Fruit fly (Drosophila melanogaster) whole organism, embryonic: ENCODE results near the gene CG46439.

ENCODE experiments used
- Atf-2 ChIP-seq: fragments of 200-800 bp; sonication (Bioruptor generic); optimal IDR thresholded peaks from 2 replicates; lab custom pipeline; 2016; ENCODE audit warnings: missing biosample characterization, missing genetic modification characterization
- C15 ChIP-seq: fragments of 200-800 bp; sonication (Bioruptor generic); IDR thresholded peaks from 3 replicates; pipeline ENCODE4 v1.3.6; 2022; ENCODE audit warnings: missing biosample characterization, missing genetic modification characterization
- CG11093 ChIP-seq: fragments of 200-800 bp; sonication (Bioruptor generic); IDR thresholded peaks from 3 replicates; pipeline ENCODE4 v1.3.6; 2022; ENCODE audit warnings: missing biosample characterization, missing genetic modification characterization
- CG11247 ChIP-seq: fragments of 200-800 bp; sonication (Bioruptor generic); IDR thresholded peaks from 2 replicates; pipeline ENCODE4 v1.3.6; 2022; ENCODE audit warnings: missing biosample characterization, missing genetic modification characterization
- CG12236 ChIP-seq: fragments of 200-800 bp; sonication (Bioruptor generic); optimal IDR thresholded peaks from 2 replicates; lab custom pipeline; 2016; ENCODE audit warnings: missing biosample characterization, missing genetic modification characterization
- CG1233 ChIP-seq: fragments of 200-800 bp; sonication (Bioruptor generic); optimal IDR thresholded peaks from 4 replicates; lab custom pipeline; 2018; ENCODE audit warnings: missing biosample characterization, mild to moderate bottlenecking, missing genetic modification characterization
- CG12391 ChIP-seq: fragments of 200-800 bp; sonication (Bioruptor generic); optimal IDR thresholded peaks from 3 replicates; lab custom pipeline; 2018; ENCODE audit warnings: missing biosample characterization, mild to moderate bottlenecking, missing genetic modification characterization, moderate library complexity
- CG13123 ChIP-seq: fragments of 200-800 bp; sonication (Bioruptor generic); optimal IDR thresholded peaks from 2 replicates; lab custom pipeline; 2016; ENCODE audit warnings: missing biosample characterization, missing genetic modification characterization
- CG15514 ChIP-seq: fragments of 200-800 bp; sonication (Bioruptor generic); optimal IDR thresholded peaks from 3 replicates; lab custom pipeline; 2017; ENCODE audit warnings: missing biosample characterization, missing genetic modification characterization, mild to moderate bottlenecking, moderate library complexity, missing genetic modification reagents
- CG16863 ChIP-seq: fragments of 200-800 bp; sonication (Bioruptor generic); optimal IDR thresholded peaks from 3 replicates; lab custom pipeline; 2016; ENCODE audit warnings: missing biosample characterization, missing genetic modification characterization
- CG18476 ChIP-seq: fragments of 200-800 bp; sonication (Bioruptor generic); optimal IDR thresholded peaks from 2 replicates; lab custom pipeline; 2016; ENCODE audit warnings: missing biosample characterization, mild to moderate bottlenecking, missing genetic modification characterization
- CG2202 ChIP-seq: fragments of 200-800 bp; sonication (Bioruptor generic); optimal IDR thresholded peaks from 2 replicates; lab custom pipeline; 2018; ENCODE audit warnings: missing biosample characterization, mild to moderate bottlenecking, missing genetic modification characterization
- CG31388 ChIP-seq: fragments of 200-800 bp; sonication (Bioruptor generic); optimal IDR thresholded peaks from 2 replicates; lab custom pipeline; 2016; ENCODE audit warnings: missing biosample characterization, missing genetic modification characterization
- CG4360 ChIP-seq: fragments of 200-800 bp; sonication (Bioruptor generic); IDR thresholded peaks from 2 replicates; pipeline ENCODE4 v1.3.6; 2022; ENCODE audit warnings: missing biosample characterization, missing genetic modification characterization
- CG43689 ChIP-seq: fragments of 200-800 bp; sonication (Bioruptor generic); IDR thresholded peaks from 2 replicates; pipeline ENCODE4 v1.3.6; 2022; ENCODE audit warnings: missing biosample characterization, missing genetic modification characterization
- CG4854 ChIP-seq: fragments of 200-800 bp; sonication (Bioruptor generic); optimal IDR thresholded peaks from 2 replicates; lab custom pipeline; 2016; ENCODE audit warnings: missing biosample characterization, missing genetic modification characterization, inconsistent platforms
- CG6854 ChIP-seq: fragments of 200-800 bp; sonication (Bioruptor generic); optimal IDR thresholded peaks from 3 replicates; lab custom pipeline; 2017; ENCODE audit warnings: missing biosample characterization, mild to moderate bottlenecking, missing genetic modification characterization
- CG7786 ChIP-seq: fragments of 200-800 bp; sonication (Bioruptor generic); optimal IDR thresholded peaks from 2 replicates; lab custom pipeline; 2016; ENCODE audit warnings: missing biosample characterization, missing genetic modification characterization
- CG8089 ChIP-seq: fragments of 200-800 bp; sonication (Bioruptor generic); optimal IDR thresholded peaks from 3 replicates; lab custom pipeline; 2016; ENCODE audit warnings: missing biosample characterization, missing genetic modification characterization
- CG8388 ChIP-seq: fragments of 200-800 bp; sonication (Bioruptor generic); optimal IDR thresholded peaks from 2 replicates; lab custom pipeline; 2019; ENCODE audit warnings: missing biosample characterization, mild to moderate bottlenecking, missing genetic modification characterization, moderate library complexity
- CG9437 ChIP-seq: fragments of 200-800 bp; sonication (Bioruptor generic); optimal IDR thresholded peaks from 2 replicates; lab custom pipeline; 2018; ENCODE audit warnings: missing biosample characterization, mild to moderate bottlenecking, missing genetic modification characterization
- Dfd ChIP-seq, 2 experiments: fragments of >200 bp; optimal IDR thresholded peaks; 2 replicates each; lab custom pipeline; 2017; ENCODE audit warnings: missing biosample characterization in 2 of 2, missing genetic modification characterization in 2 of 2
- GATAe ChIP-seq: fragments of 200-800 bp; sonication (Bioruptor generic); conservative IDR thresholded peaks from 2 replicates; pipeline ENCODE4 v1.3.6; 2022; ENCODE audit warnings: missing biosample characterization, missing genetic modification characterization
- Hey ChIP-seq: fragments of 200-800 bp; sonication (Bioruptor generic); optimal IDR thresholded peaks from 3 replicates; lab custom pipeline; 2018; ENCODE audit warnings: missing biosample characterization, mild to moderate bottlenecking, missing genetic modification characterization
- MTF-1 ChIP-seq: fragments of 200-800 bp; sonication (Bioruptor generic); optimal IDR thresholded peaks from 2 replicates; lab custom pipeline; 2018; ENCODE audit warnings: missing biosample characterization, mild to moderate bottlenecking, missing genetic modification characterization, borderline replicate concordance
- Mrtf ChIP-seq: fragments of 200-800 bp; sonication (Bioruptor generic); IDR thresholded peaks from 3 replicates; pipeline ENCODE4 v1.3.6; 2022; ENCODE audit warnings: missing biosample characterization, missing genetic modification characterization
- NC2β ChIP-seq: fragments of 200-800 bp; sonication (Bioruptor generic); optimal IDR thresholded peaks from 2 replicates; lab custom pipeline; 2016; ENCODE audit warnings: missing biosample characterization, missing genetic modification characterization
- Nf-YA ChIP-seq: fragments of 200-800 bp; sonication (Bioruptor generic); IDR thresholded peaks from 2 replicates; pipeline ENCODE4 v1.3.6; 2022; ENCODE audit warnings: missing biosample characterization, missing genetic modification characterization
- Opbp ChIP-seq: fragments of 200-800 bp; sonication (Bioruptor generic); IDR thresholded peaks from 3 replicates; pipeline ENCODE4 v1.3.6; 2022; ENCODE audit warnings: missing biosample characterization, missing genetic modification characterization; ENCODE audit not compliant: partially characterized antibody
- Optix ChIP-seq: fragments of 200-800 bp; sonication (Bioruptor generic); IDR thresholded peaks from 3 replicates; pipeline ENCODE4 v1.3.6; 2022; ENCODE audit warnings: missing biosample characterization, missing genetic modification characterization
- Sin3A ChIP-seq: fragments of >200 bp; optimal IDR thresholded peaks from 2 replicates; lab custom pipeline; 2018
- Xrp1 ChIP-seq: fragments of 200-800 bp; sonication (Bioruptor generic); IDR thresholded peaks from 2 replicates; pipeline ENCODE4 v1.3.6; 2022; ENCODE audit warnings: missing biosample characterization, missing genetic modification characterization
- caup ChIP-seq: fragments of 200-800 bp; sonication (Bioruptor generic); optimal IDR thresholded peaks from 3 replicates; lab custom pipeline; 2017; ENCODE audit warnings: missing biosample characterization, mild to moderate bottlenecking, missing genetic modification characterization, moderate library complexity; ENCODE audit not compliant: severe bottlenecking
- cg ChIP-seq: fragments of 200-800 bp; sonication (Bioruptor generic); optimal IDR thresholded peaks from 3 replicates; lab custom pipeline; 2019; ENCODE audit warnings: missing biosample characterization, mild to moderate bottlenecking, missing genetic modification characterization, moderate library complexity
- da ChIP-seq: fragments of 200-800 bp; sonication (Bioruptor generic); optimal IDR thresholded peaks from 2 replicates; lab custom pipeline; 2016; ENCODE audit warnings: missing biosample characterization, missing genetic modification characterization
- dmrt99B ChIP-seq: fragments of 200-800 bp; sonication (Bioruptor generic); optimal IDR thresholded peaks from 2 replicates; lab custom pipeline; 2018; ENCODE audit warnings: missing biosample characterization, mild to moderate bottlenecking, missing genetic modification characterization, moderate library complexity
- ftz-f1 ChIP-seq: fragments of 200-800 bp; sonication (Bioruptor generic); optimal IDR thresholded peaks from 2 replicates; lab custom pipeline; 2016; ENCODE audit warnings: missing biosample characterization, missing genetic modification characterization
- gfzf ChIP-seq: fragments of 200-800 bp; sonication (Bioruptor generic); optimal IDR thresholded peaks from 2 replicates; lab custom pipeline; 2016; ENCODE audit warnings: missing biosample characterization, mild to moderate bottlenecking, missing genetic modification characterization, moderate library complexity
- gsb ChIP-seq: fragments of 200-800 bp; sonication (Bioruptor generic); IDR thresholded peaks from 2 replicates; pipeline ENCODE4 v1.3.6; 2022; ENCODE audit warnings: missing biosample characterization, missing genetic modification characterization
- her ChIP-seq: fragments of 200-800 bp; sonication (Bioruptor generic); optimal IDR thresholded peaks from 2 replicates; lab custom pipeline; 2016; ENCODE audit warnings: missing biosample characterization, missing genetic modification characterization
- ken ChIP-seq: fragments of 200-800 bp; sonication (Bioruptor generic); IDR thresholded peaks from 3 replicates; pipeline ENCODE4 v1.3.6; 2022; ENCODE audit warnings: missing biosample characterization, missing genetic modification characterization
- lov ChIP-seq, 2 experiments: fragments of 200-800 bp in 1 of 2; fragments of >200 bp in 1 of 2; sonication (Bioruptor generic) in 1 of 2; IDR thresholded peaks in 1 of 2; optimal IDR thresholded peaks in 1 of 2; 2 replicates in 1 of 2; 3 replicates in 1 of 2; pipeline versions ENCODE4 v1.3.6 to Lab custom; 2017 to 2022; ENCODE audit warnings: missing biosample characterization in 1 of 2, missing genetic modification characterization in 1 of 2
- nom ChIP-seq: fragments of 200-800 bp; sonication (Bioruptor generic); optimal IDR thresholded peaks from 2 replicates; lab custom pipeline; 2017; ENCODE audit warnings: missing biosample characterization, missing genetic modification characterization, mild to moderate bottlenecking, moderate library complexity, missing genetic modification reagents
- peb ChIP-seq: fragments of 200-800 bp; sonication (Bioruptor generic); IDR thresholded peaks from 2 replicates; pipeline ENCODE4 v1.3.6; 2022; ENCODE audit warnings: missing biosample characterization, missing genetic modification characterization
- pros ChIP-seq: fragments of 200-800 bp; sonication (Bioruptor generic); optimal IDR thresholded peaks from 3 replicates; lab custom pipeline; 2019; ENCODE audit warnings: missing biosample characterization, mild to moderate bottlenecking, missing genetic modification characterization, moderate library complexity
- salm ChIP-seq: fragments of 200-800 bp; sonication (Bioruptor generic); optimal IDR thresholded peaks from 2 replicates; lab custom pipeline; 2018; ENCODE audit warnings: missing biosample characterization, mild to moderate bottlenecking, missing genetic modification characterization
- sima ChIP-seq: fragments of 200-800 bp; sonication (Bioruptor generic); optimal IDR thresholded peaks from 2 replicates; lab custom pipeline; 2016; ENCODE audit warnings: missing biosample characterization, missing genetic modification characterization
- tin ChIP-seq: fragments of 200-800 bp; sonication (Bioruptor generic); optimal IDR thresholded peaks from 3 replicates; lab custom pipeline; 2016; ENCODE audit warnings: missing biosample characterization, missing genetic modification characterization
- toy ChIP-seq: fragments of 200-800 bp; sonication (Bioruptor generic); IDR thresholded peaks from 2 replicates; pipeline ENCODE4 v1.3.6; 2022; ENCODE audit warnings: missing biosample characterization, missing genetic modification characterization

The CG46439 gene

dm6 chr3L:11118627-11119395, 22.8 kb upstream of the CG46439 start (continued):
- peak; percentile 71 for TF ChIP-seq CG6854 (GFP tag; lab: Kevin White, UChicago)
- no peak for TF ChIP-seq lov (optimal IDR thresholded peaks at IDR 0.05; lab: Kevin White, UChicago)
- TF ChIP-seq lov (GFP tag; IDR thresholded peaks at IDR 0.05; lab: Robert Waterston, UW), result peak; percentile 84; the same call in 2 of the 3 replicates
- peak; percentile 81 for TF ChIP-seq NC2β (GFP tag; lab: Kevin White, UChicago)
- TF ChIP-seq CG11093 (GFP tag; lab: Robert Waterston, UW), result no peak; the same call in 2 of the 3 replicates
- TF ChIP-seq Nf-YA, result peak; percentile 52; the same call in 1 of the 2 replicates
- no peak for TF ChIP-seq peb
- peak; percentile 55 for TF ChIP-seq Atf-2
- no peak for TF ChIP-seq ken (GFP tag; lab: Robert Waterston, UW)
- peak; percentile 20 for TF ChIP-seq CG8388 (GFP tag; lab: Kevin White, UChicago)
- no peak for TF ChIP-seq toy (GFP tag; lab: Robert Waterston, UW)
- TF ChIP-seq nom (GFP tag; lab: Kevin White, UChicago), result peak; percentile 73
- TF ChIP-seq Xrp1 (GFP tag; lab: Robert Waterston, UW), result peak; percentile 86
- peak; percentile 68 for TF ChIP-seq pros
- TF ChIP-seq sima (GFP tag; lab: Kevin White, UChicago), result no peak
- TF ChIP-seq Opbp (GFP tag; lab: Robert Waterston, UW), result 0 out of 3 replicates have a peak, but pooled peaks have one; percentile 26
- TF ChIP-seq cg, result peak; percentile 99
- TF ChIP-seq C15, result 0 out of 3 replicates have a peak, but pooled peaks have one; percentile 66
- peak; percentile 54 for TF ChIP-seq CG16863 (GFP tag; lab: Kevin White, UChicago)
- peak; percentile 5 for TF ChIP-seq CG31388 (GFP tag; lab: Kevin White, UChicago)
- TF ChIP-seq CG4360 (GFP tag; lab: Robert Waterston, UW), result peak; percentile 96
- peak; percentile 56 for TF ChIP-seq dmrt99B (tag; lab: Kevin White, UChicago)
- no peak for TF ChIP-seq Dfd (GFP tag; optimal IDR thresholded peaks at IDR 0.05; lab: Kevin White, UChicago)
- no peak for TF ChIP-seq Mrtf (GFP tag; lab: Robert Waterston, UW)
- TF ChIP-seq her (GFP tag; lab: Kevin White, UChicago), result peak; percentile 1
- peak; percentile 69 for TF ChIP-seq CG2202 (tag; lab: Kevin White, UChicago)
- TF ChIP-seq salm, result peak; percentile 37
- TF ChIP-seq CG13123, result peak; percentile 68
- TF ChIP-seq CG1233 (GFP tag; lab: Kevin White, UChicago), result peak; percentile 91
- peak; percentile 46 for TF ChIP-seq CG18476 (GFP tag; lab: Kevin White, UChicago)
- peak; percentile 74 for TF ChIP-seq CG8089
- TF ChIP-seq CG9437 (GFP tag; lab: Kevin White, UChicago), result no peak
- peak; percentile 83 for TF ChIP-seq CG12236 (GFP tag; lab: Kevin White, UChicago)
- peak; percentile 29 for TF ChIP-seq CG12391
- TF ChIP-seq GATAe, result no peak
- TF ChIP-seq Sin3A (lab: Kevin White, UChicago), result no peak
- TF ChIP-seq MTF-1 (GFP tag; lab: Kevin White, UChicago), result peak; percentile 86
- TF ChIP-seq CG43689 (GFP tag; lab: Robert Waterston, UW), result no peak
- peak; percentile 86 for TF ChIP-seq caup (GFP tag; lab: Kevin White, UChicago)
- peak; percentile 57; the same call in 1 of the 3 replicates for TF ChIP-seq Optix (GFP tag; lab: Robert Waterston, UW)
- TF ChIP-seq CG7786, result peak; percentile 59
- peak; percentile 73 for TF ChIP-seq CG15514 (GFP tag; lab: Kevin White, UChicago)
- TF ChIP-seq tin (GFP tag; lab: Kevin White, UChicago), result no peak
- TF ChIP-seq CG4854 (GFP tag; lab: Kevin White, UChicago), result peak; percentile 34
- TF ChIP-seq da (GFP tag; lab: Kevin White, UChicago), result peak; percentile 6
- TF ChIP-seq gfzf, result no peak
- TF ChIP-seq ftz-f1 (GFP tag; lab: Kevin White, UChicago), result peak; percentile 19
- TF ChIP-seq CG11247 (GFP tag; lab: Robert Waterston, UW), result 0 out of 2 replicates have a peak, but pooled peaks have one; percentile 27
- TF ChIP-seq gsb, result peak; percentile 59; the same call in 1 of the 2 replicates
- peak; percentile 84 for TF ChIP-seq Hey (tag; lab: Kevin White, UChicago)
